Fruit fly (Drosophila melanogaster): ENCODE results near the gene TwdlS.
A peak's percentile ranks its signal among the peaks of the same experiment; 100 is the strongest.

Gene TwdlS

dm6 chr3R:26636388-26636787, at the start of gene TwdlS:
TwdlS (plus strand) TSS chr3R:26636688.
- no peak for TF ChIP-seq D1 (tag; optimal IDR thresholded peaks at IDR 0.05)
- TF ChIP-seq CG15710 (tag; optimal IDR thresholded peaks at IDR 0.05): no peak
- TF ChIP-seq CG8159 (tag; optimal IDR thresholded peaks at IDR 0.05): no peak
- no peak for TF ChIP-seq fd96Ca (GFP tag; IDR thresholded peaks at IDR 0.05)
- TF ChIP-seq CG14655 (GFP tag; optimal IDR thresholded peaks at IDR 0.05): no peak
- TF ChIP-seq CG4496 (GFP tag; IDR thresholded peaks at IDR 0.05): no peak
- TF ChIP-seq rn (GFP tag; IDR thresholded peaks at IDR 0.05): no peak
- TF ChIP-seq gl (tag; optimal IDR thresholded peaks at IDR 0.05): no peak
- no peak for TF ChIP-seq CG13204 (GFP tag; optimal IDR thresholded peaks at IDR 0.05)
- TF ChIP-seq CG32121 (GFP tag; IDR thresholded peaks at IDR 0.05): no peak
- no peak for TF ChIP-seq CG12605 (GFP tag; IDR thresholded peaks at IDR 0.05)

- TF ChIP-seq EcR (GFP tag; optimal IDR thresholded peaks at IDR 0.05) (peak; percentile 27), fd96Ca (GFP tag; IDR thresholded peaks at IDR 0.05) (no peak)
These were observed 48.3 kb upstream of the TwdlS start for dm6 chr3R:26588158-26588584.

- TF ChIP-seq CG34367 (tag; optimal IDR thresholded peaks at IDR 0.05): no peak
- TF ChIP-seq CG10348 (GFP tag; IDR thresholded peaks at IDR 0.05): no peak
- no peak for TF ChIP-seq CG14655 (GFP tag; optimal IDR thresholded peaks at IDR 0.05)
- no peak for TF ChIP-seq CG32121 (GFP tag; IDR thresholded peaks at IDR 0.05)
- no peak for TF ChIP-seq Pif1A (GFP tag; optimal IDR thresholded peaks at IDR 0.05)
These were observed 42.5 kb upstream of the TwdlS start for dm6 chr3R:26593847-26594542.

- TF ChIP-seq CG12605 (GFP tag; IDR thresholded peaks at IDR 0.05): peak; percentile 57; the same call in 1 of the 2 replicates
- TF ChIP-seq CG15710 (tag; optimal IDR thresholded peaks at IDR 0.05): no peak
- no peak for TF ChIP-seq CG8301 (tag; optimal IDR thresholded peaks at IDR 0.05)
These were observed 30.0 kb upstream of the TwdlS start for dm6 chr3R:26606498-26606897.

dm6 chr3R:26615428-26615827, 21.1 kb upstream of the TwdlS start:
- no peak for TF ChIP-seq CG17806 (tag; optimal IDR thresholded peaks at IDR 0.05)
- no peak for TF ChIP-seq gl (tag; optimal IDR thresholded peaks at IDR 0.05)
- TF ChIP-seq CG13204 (GFP tag; optimal IDR thresholded peaks at IDR 0.05): no peak
- TF ChIP-seq CG12605 (GFP tag; IDR thresholded peaks at IDR 0.05): no peak
- TF ChIP-seq CG14655 (GFP tag; optimal IDR thresholded peaks at IDR 0.05): no peak
- TF ChIP-seq EcR (GFP tag; optimal IDR thresholded peaks at IDR 0.05): no peak
- TF ChIP-seq CG8159 (tag; optimal IDR thresholded peaks at IDR 0.05): no peak
- no peak for TF ChIP-seq CG15710 (tag; optimal IDR thresholded peaks at IDR 0.05)
- no peak for TF ChIP-seq Ets98B (GFP tag; IDR thresholded peaks at IDR 0.05)
- TF ChIP-seq rn (GFP tag; IDR thresholded peaks at IDR 0.05): no peak
- TF ChIP-seq Pif1B (GFP tag; optimal IDR thresholded peaks at IDR 0.05): no peak
- no peak for TF ChIP-seq fd96Ca (GFP tag; IDR thresholded peaks at IDR 0.05)
- TF ChIP-seq CG9948 (tag; optimal IDR thresholded peaks at IDR 0.05): no peak
- TF ChIP-seq CG8301 (tag; optimal IDR thresholded peaks at IDR 0.05): no peak
- no peak for TF ChIP-seq Snoo (tag; optimal IDR thresholded peaks at IDR 0.05)
- no peak for TF ChIP-seq CG10348 (GFP tag; IDR thresholded peaks at IDR 0.05)
- TF ChIP-seq D1 (tag; optimal IDR thresholded peaks at IDR 0.05): no peak

dm6 chr3R:26618818-26619217, 17.7 kb upstream of the TwdlS start, which contains the start of gene TwdlM:
TwdlM (plus strand) TSS chr3R:26619118.
- no peak for TF ChIP-seq Pif1B (GFP tag; optimal IDR thresholded peaks at IDR 0.05)
- TF ChIP-seq CG8301 (tag; optimal IDR thresholded peaks at IDR 0.05): no peak
- TF ChIP-seq CG8159 (tag; optimal IDR thresholded peaks at IDR 0.05): no peak
- TF ChIP-seq CG9948 (tag; optimal IDR thresholded peaks at IDR 0.05): no peak
- TF ChIP-seq Ets98B (GFP tag; IDR thresholded peaks at IDR 0.05): no peak
- no peak for TF ChIP-seq gl (tag; optimal IDR thresholded peaks at IDR 0.05)
- no peak for TF ChIP-seq CG13204 (GFP tag; optimal IDR thresholded peaks at IDR 0.05)
- no peak for TF ChIP-seq Pif1A (GFP tag; optimal IDR thresholded peaks at IDR 0.05)
- no peak for TF ChIP-seq D1 (tag; optimal IDR thresholded peaks at IDR 0.05)
- TF ChIP-seq CG10348 (GFP tag; IDR thresholded peaks at IDR 0.05): no peak
- TF ChIP-seq Snoo (tag; optimal IDR thresholded peaks at IDR 0.05): no peak
- TF ChIP-seq EcR (GFP tag; optimal IDR thresholded peaks at IDR 0.05): no peak
- no peak for TF ChIP-seq CG14655 (GFP tag; optimal IDR thresholded peaks at IDR 0.05)
- TF ChIP-seq rn (GFP tag; IDR thresholded peaks at IDR 0.05): no peak

- no peak for TF ChIP-seq CG12605 (GFP tag; IDR thresholded peaks at IDR 0.05)
- TF ChIP-seq CG14655 (GFP tag; optimal IDR thresholded peaks at IDR 0.05): no peak
- TF ChIP-seq CG15710 (tag; optimal IDR thresholded peaks at IDR 0.05): no peak
- no peak for TF ChIP-seq CG9948 (tag; optimal IDR thresholded peaks at IDR 0.05)
- TF ChIP-seq Ets98B (GFP tag; IDR thresholded peaks at IDR 0.05): no peak
- no peak for TF ChIP-seq fd96Ca (GFP tag; IDR thresholded peaks at IDR 0.05)
- TF ChIP-seq rn (GFP tag; IDR thresholded peaks at IDR 0.05): no peak
- TF ChIP-seq CG8301 (tag; optimal IDR thresholded peaks at IDR 0.05): no peak
- no peak for TF ChIP-seq CG10348 (GFP tag; IDR thresholded peaks at IDR 0.05)
- no peak for TF ChIP-seq D1 (tag; optimal IDR thresholded peaks at IDR 0.05)
- no peak for TF ChIP-seq CG4496 (GFP tag; IDR thresholded peaks at IDR 0.05)
- no peak for TF ChIP-seq gl (tag; optimal IDR thresholded peaks at IDR 0.05)
- no peak for TF ChIP-seq CG8159 (tag; optimal IDR thresholded peaks at IDR 0.05)
- TF ChIP-seq Pif1B (GFP tag; optimal IDR thresholded peaks at IDR 0.05): no peak
These were observed 15.1 kb upstream of the TwdlS start, which contains the start of gene TwdlP for dm6 chr3R:26621314-26621813. TwdlP (minus strand) TSS chr3R:26621364.
